Worm (Caenorhabditis elegans) whole organism, L3 larva: ENCODE data around the gene C16C4.1.

Experiments
- R02D3.7 ChIP-seq: fragments of 150-350 bp; optimal IDR thresholded peaks from 2 replicates; lab custom pipeline; 2014; ENCODE audit warnings: missing biosample characterization, missing genetic modification characterization
- aly-2 ChIP-seq: fragments of 150-350 bp; optimal IDR thresholded peaks from 2 replicates; lab custom pipeline; 2014; ENCODE audit warnings: missing biosample characterization, missing genetic modification characterization
- ama-1 ChIP-seq: fragments of 150-350 bp; optimal IDR thresholded peaks from 2 replicates; lab custom pipeline; 2018
- ceh-16 ChIP-seq: sonication (generic microtip); optimal IDR thresholded peaks from 2 replicates; lab custom pipeline; 2017; ENCODE audit warnings: missing biosample characterization, missing genetic modification characterization
- ceh-9 ChIP-seq: sonication (generic microtip); optimal IDR thresholded peaks from 2 replicates; lab custom pipeline; 2018; ENCODE audit warnings: missing biosample characterization, missing genetic modification characterization
- egl-5 ChIP-seq: fragments of 150-350 bp; optimal IDR thresholded peaks from 2 replicates; lab custom pipeline; 2017; ENCODE audit warnings: missing biosample characterization, missing genetic modification reagents, missing genetic modification characterization, inconsistent platforms
- elt-2 ChIP-seq: sonication (generic microtip); optimal IDR thresholded peaks from 2 replicates; lab custom pipeline; 2016; ENCODE audit warnings: missing genetic modification reagents, mild to moderate bottlenecking, missing genetic modification characterization, missing compliant biosample characterization
- elt-3 ChIP-seq, 3 experiments: fragments of 150-350 bp in 1 of 3; sonication (generic microtip) in 2 of 3; optimal IDR thresholded peaks; 2 replicates in 2 of 3; 4 replicates in 1 of 3; lab custom pipeline; 2014 to 2017; ENCODE audit warnings: missing biosample characterization in 3 of 3, missing genetic modification characterization in 3 of 3
- eor-1 ChIP-seq, 2 experiments: fragments of 150-350 bp; optimal IDR thresholded peaks; 2 replicates each; lab custom pipeline; 2014 to 2018; ENCODE audit warnings: missing biosample characterization in 2 of 2, missing genetic modification characterization in 2 of 2
- fkh-10 ChIP-seq: sonication (generic microtip); optimal IDR thresholded peaks from 2 replicates; lab custom pipeline; 2017; ENCODE audit warnings: missing biosample characterization, missing genetic modification reagents, missing genetic modification characterization
- fkh-2 ChIP-seq: fragments of 150-350 bp; optimal IDR thresholded peaks from 2 replicates; lab custom pipeline; 2014; ENCODE audit warnings: missing biosample characterization, missing genetic modification reagents, missing genetic modification characterization
- fos-1 ChIP-seq: fragments of 150-350 bp; optimal IDR thresholded peaks from 2 replicates; lab custom pipeline; 2014; ENCODE audit warnings: missing biosample characterization, missing genetic modification characterization
- hmg-11 ChIP-seq: sonication (generic microtip); optimal IDR thresholded peaks from 2 replicates; lab custom pipeline; 2016; ENCODE audit warnings: missing genetic modification characterization, missing compliant biosample characterization
- lin-15B ChIP-seq: fragments of 150-350 bp; optimal IDR thresholded peaks from 2 replicates; lab custom pipeline; 2014; ENCODE audit warnings: missing biosample characterization, missing genetic modification characterization
- lin-39 ChIP-seq: fragments of 150-350 bp; optimal IDR thresholded peaks from 2 replicates; lab custom pipeline; 2018; ENCODE audit warnings: missing biosample characterization, missing genetic modification reagents, missing genetic modification characterization
- mdl-1 ChIP-seq: fragments of 150-350 bp; optimal IDR thresholded peaks from 2 replicates; lab custom pipeline; 2014; ENCODE audit warnings: missing biosample characterization, missing genetic modification characterization
- nfya-1 ChIP-seq: sonication (generic microtip); optimal IDR thresholded peaks from 2 replicates; lab custom pipeline; 2017; ENCODE audit warnings: missing genetic modification characterization, mild to moderate bottlenecking, missing compliant biosample characterization, antibody characterized with exemption, moderate library complexity; ENCODE audit not compliant: insufficient read depth
- nhr-11 ChIP-seq: fragments of 150-350 bp; optimal IDR thresholded peaks from 2 replicates; lab custom pipeline; 2014; ENCODE audit warnings: missing biosample characterization, missing genetic modification characterization
- nhr-12 ChIP-seq: fragments of 150-350 bp; optimal IDR thresholded peaks from 2 replicates; lab custom pipeline; 2014; ENCODE audit warnings: missing biosample characterization, missing genetic modification characterization
- nhr-23 ChIP-seq: fragments of 150-350 bp; optimal IDR thresholded peaks from 2 replicates; lab custom pipeline; 2014; ENCODE audit warnings: missing biosample characterization, missing genetic modification reagents, missing genetic modification characterization
- nhr-237 ChIP-seq: fragments of 150-350 bp; optimal IDR thresholded peaks from 2 replicates; lab custom pipeline; 2014; ENCODE audit warnings: missing biosample characterization, missing genetic modification characterization
- nhr-25 ChIP-seq: sonication (generic microtip); optimal IDR thresholded peaks from 2 replicates; lab custom pipeline; 2017; ENCODE audit warnings: missing biosample characterization, missing genetic modification characterization
- nhr-28 ChIP-seq: fragments of 150-350 bp; optimal IDR thresholded peaks from 2 replicates; lab custom pipeline; 2014; ENCODE audit warnings: missing biosample characterization, missing genetic modification characterization
- nhr-43 ChIP-seq: sonication (generic microtip); optimal IDR thresholded peaks from 2 replicates; lab custom pipeline; 2016; ENCODE audit warnings: mild to moderate bottlenecking, missing genetic modification characterization, missing compliant biosample characterization; ENCODE audit not compliant: poor library complexity, severe bottlenecking
- nhr-76 ChIP-seq: fragments of 150-350 bp; sonication (generic microtip); optimal IDR thresholded peaks from 5 replicates; lab custom pipeline; 2014; ENCODE audit warnings: missing biosample characterization, missing genetic modification characterization
- pqm-1 ChIP-seq: fragments of 150-350 bp; optimal IDR thresholded peaks from 2 replicates; lab custom pipeline; 2017; ENCODE audit warnings: missing biosample characterization, missing genetic modification characterization, inconsistent platforms
- sea-2 ChIP-seq: fragments of 150-350 bp; sonication (generic microtip); optimal IDR thresholded peaks from 4 replicates; lab custom pipeline; 2014; ENCODE audit warnings: missing biosample characterization, missing genetic modification reagents, missing genetic modification characterization
- skn-1 ChIP-seq: fragments of 150-350 bp; optimal IDR thresholded peaks from 2 replicates; lab custom pipeline; 2014; ENCODE audit warnings: missing biosample characterization, missing genetic modification characterization
- snpc-4 ChIP-seq: fragments of 150-350 bp; optimal IDR thresholded peaks from 2 replicates; lab custom pipeline; 2014; ENCODE audit warnings: missing biosample characterization, missing genetic modification characterization
- tbx-2 ChIP-seq: sonication (generic microtip); optimal IDR thresholded peaks from 2 replicates; lab custom pipeline; 2016; ENCODE audit warnings: mild to moderate bottlenecking, missing genetic modification characterization, missing compliant biosample characterization
- unc-39 ChIP-seq: sonication (generic microtip); optimal IDR thresholded peaks from 4 replicates; lab custom pipeline; 2017; ENCODE audit warnings: missing biosample characterization, missing genetic modification characterization
- unc-62 ChIP-seq: fragments of 150-350 bp; sonication (generic microtip); optimal IDR thresholded peaks from 4 replicates; lab custom pipeline; 2014; ENCODE audit warnings: missing biosample characterization, missing genetic modification reagents, missing genetic modification characterization
- ztf-11 ChIP-seq: fragments of 150-350 bp; optimal IDR thresholded peaks from 2 replicates; lab custom pipeline; 2014; ENCODE audit warnings: missing biosample characterization, missing genetic modification characterization
- ztf-4 ChIP-seq: fragments of 150-350 bp; optimal IDR thresholded peaks from 2 replicates; lab custom pipeline; 2014; ENCODE audit warnings: missing biosample characterization, missing genetic modification characterization

C16C4.1 gene

DNA sequence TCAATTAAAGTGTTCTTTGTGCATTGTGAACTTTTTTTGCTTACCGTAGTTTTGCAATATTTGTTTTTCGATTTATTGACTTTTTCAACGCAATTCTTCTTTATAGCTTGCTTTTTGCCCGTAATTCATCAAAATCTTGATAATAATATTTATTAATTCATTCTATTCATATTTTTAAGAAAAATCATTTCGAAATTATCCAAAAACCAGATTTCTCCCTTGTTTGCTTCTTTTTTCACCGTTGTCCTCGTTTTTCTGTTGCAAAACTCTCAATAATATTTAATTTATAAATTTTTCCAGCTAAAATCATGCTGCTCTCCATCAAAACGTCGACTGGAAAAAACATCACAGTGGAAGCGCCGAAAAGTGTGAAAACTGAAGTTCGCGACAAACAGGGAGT is 30.4 kb downstream of the C16C4.1 start, which contains the start of gene F52C6.3:
Gene F52C6.3 (plus strand): TSS at position 301 of the 400 bp plus-strand sequence.
- no peak for TF ChIP-seq pqm-1 (tag; lab: Kevin White, UChicago)
- no peak for TF ChIP-seq unc-39 (tag; lab: Kevin White, UChicago)
- no peak for TF ChIP-seq ama-1 (lab: Kevin White, UChicago)
- no peak for TF ChIP-seq egl-5 (tag; lab: Kevin White, UChicago)
- no peak for TF ChIP-seq nhr-23 (tag; lab: Kevin White, UChicago)
- no peak for TF ChIP-seq nhr-12

DNA sequence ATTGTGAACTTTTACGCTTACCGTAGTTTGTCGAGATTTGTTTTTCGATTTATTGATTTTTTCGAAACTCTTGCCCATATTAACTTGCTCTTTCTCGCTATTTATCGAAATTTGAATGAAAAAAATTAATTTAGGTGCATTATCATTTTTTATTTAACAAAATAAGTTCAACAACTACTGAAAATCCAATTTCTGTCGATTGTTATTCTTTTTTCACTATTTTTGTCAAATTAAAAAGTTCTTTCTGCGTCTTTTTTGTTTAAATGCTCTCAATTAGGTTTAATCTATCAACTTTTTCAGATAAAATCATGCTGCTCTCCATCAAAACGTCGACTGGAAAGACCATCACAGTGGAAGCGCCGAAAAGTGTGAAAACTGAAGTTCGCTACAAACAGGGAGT is 32.1 kb downstream of the C16C4.1 start, which contains the start of gene F52C6.2:
Gene F52C6.2 (plus strand): TSS at position 301 of the 400 bp plus-strand sequence.
- TF ChIP-seq nhr-76 = no peak
- no peak for TF ChIP-seq nhr-25 (tag; lab: Kevin White, UChicago)
- no peak for TF ChIP-seq ama-1 (lab: Kevin White, UChicago)
- no peak for TF ChIP-seq elt-3 (tag; optimal IDR thresholded peaks at IDR 0.05; lab: Kevin White, UChicago)
- TF ChIP-seq skn-1 (tag; lab: Kevin White, UChicago) = no peak
- TF ChIP-seq elt-2 (tag; lab: Kevin White, UChicago) = no peak
- no peak for TF ChIP-seq hmg-11 (tag; lab: Kevin White, UChicago)
- no peak for TF ChIP-seq lin-15B (tag; lab: Kevin White, UChicago)
- TF ChIP-seq ztf-4 (tag; lab: Kevin White, UChicago) = no peak
- no peak for TF ChIP-seq tbx-2 (tag; lab: Kevin White, UChicago)
- no peak for TF ChIP-seq nfya-1 (tag; lab: Kevin White, UChicago)
- no peak for TF ChIP-seq unc-62 (GFP tag; lab: Kevin White, UChicago)
- TF ChIP-seq nhr-28 = no peak
- no peak for TF ChIP-seq nhr-237 (tag; lab: Kevin White, UChicago)
- TF ChIP-seq ceh-16 (tag; lab: Kevin White, UChicago) = no peak
- no peak for TF ChIP-seq nhr-11
- no peak for TF ChIP-seq R02D3.7
- no peak for TF ChIP-seq eor-1 (tag; optimal IDR thresholded peaks at IDR 0.05; lab: Kevin White, UChicago)
- no peak for TF ChIP-seq mdl-1
- TF ChIP-seq, all 47 proteins: peak for 0

DNA sequence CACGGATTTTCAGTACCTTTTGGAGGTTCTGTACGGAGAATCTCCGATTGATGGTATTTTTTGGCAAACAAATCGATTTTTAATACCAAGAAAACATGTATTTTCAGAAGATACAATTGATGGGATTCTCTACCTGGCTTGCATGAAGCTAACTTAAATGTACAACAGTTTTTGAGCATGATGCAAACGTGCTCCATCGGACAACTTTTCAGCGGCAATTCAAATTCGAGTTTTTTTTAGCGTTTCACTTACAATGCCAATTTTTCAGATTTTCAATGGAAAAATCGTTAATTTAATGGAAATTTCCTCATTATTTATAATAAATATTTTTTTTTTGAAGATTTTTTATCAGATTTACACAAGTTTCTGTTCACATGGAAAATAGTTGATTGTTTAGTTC is 34.6 kb downstream of the C16C4.1 start:
- TF ChIP-seq snpc-4 (tag; lab: Kevin White, UChicago) (no peak), R02D3.7 (no peak), ztf-4 (tag; lab: Kevin White, UChicago) (no peak), egl-5 (tag; lab: Kevin White, UChicago) (no peak), ama-1 (lab: Kevin White, UChicago) (no peak), nhr-43 (tag; lab: Kevin White, UChicago) (no peak), sea-2 (no peak), lin-39 (no peak), aly-2 (tag; lab: Kevin White, UChicago) (no peak), lin-15B (tag; lab: Kevin White, UChicago) (no peak), ztf-11 (tag; lab: Kevin White, UChicago) (no peak), pqm-1 (tag; lab: Kevin White, UChicago) (no peak), fos-1 (no peak), nhr-23 (tag; lab: Kevin White, UChicago) (no peak), fkh-2 (tag; lab: Kevin White, UChicago) (no peak), unc-39 (tag; lab: Kevin White, UChicago) (no peak), fkh-10 (no peak), elt-3 (tag; optimal IDR thresholded peaks at IDR 0.05; lab: Kevin White, UChicago) (no peak), nhr-237 (tag; lab: Kevin White, UChicago) (no peak), skn-1 (tag; lab: Kevin White, UChicago) (no peak)

DNA sequence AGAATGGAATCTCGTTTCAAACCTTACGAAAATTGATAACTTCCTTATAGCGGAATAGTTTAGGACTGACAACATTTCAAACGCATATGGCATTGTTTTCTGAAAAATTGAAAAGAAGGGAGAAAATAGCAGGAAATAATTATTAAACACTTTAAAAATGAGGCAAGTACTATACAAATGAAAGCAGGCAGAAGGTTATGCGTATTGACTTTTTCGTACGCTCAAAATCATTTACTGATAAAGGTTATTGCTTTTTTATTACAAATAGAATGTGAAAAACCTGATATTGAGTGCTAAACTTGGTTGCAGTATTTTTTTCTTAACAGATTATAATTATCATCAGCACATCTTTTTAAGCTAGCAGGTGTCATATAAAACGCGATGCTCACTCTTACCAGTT is 45.6 kb downstream of the C16C4.1 start, which contains the start of gene ZK250.13:
Gene ZK250.13 (minus strand): TSS at position 101 of the 400 bp plus-strand sequence.
- TF ChIP-seq ceh-9 (tag; lab: Kevin White, UChicago) = no peak
- peak; percentile 65 for TF ChIP-seq elt-2 (tag; lab: Kevin White, UChicago)
